Worm (Caenorhabditis elegans): ENCODE data around the gene T07D4.2.

Gene T07D4.2

ce11 chrII:8891606-8892005, 17.9 kb upstream of the T07D4.2 start:
- TF ChIP-seq mec-3 (tag; optimal IDR thresholded peaks at IDR 0.05; ENCODE audit: borderline replicate concordance) (no peak), elt-2 (tag; optimal IDR thresholded peaks at IDR 0.05) (no peak), ceh-31 (tag; optimal IDR thresholded peaks at IDR 0.05) (no peak), lin-11 (tag; optimal IDR thresholded peaks at IDR 0.05) (no peak), npax-4 (tag; optimal IDR thresholded peaks at IDR 0.05) (no peak)

ce11 chrII:8891042-8891441, 17.3 kb upstream of the T07D4.2 start:
- TF ChIP-seq fkh-6 (tag; optimal IDR thresholded peaks at IDR 0.05) (no peak), nfya-1 (tag; optimal IDR thresholded peaks at IDR 0.05) (no peak), npax-4 (tag; optimal IDR thresholded peaks at IDR 0.05) (no peak), C08G9.2 (tag; optimal IDR thresholded peaks at IDR 0.05) (no peak), ama-1 (optimal IDR thresholded peaks at IDR 0.05) (no peak), ceh-14 (tag; optimal IDR thresholded peaks at IDR 0.05) (no peak), tbx-7 (tag; optimal IDR thresholded peaks at IDR 0.05) (no peak), zip-5 (tag; optimal IDR thresholded peaks at IDR 0.05) (no peak), syd-9 (tag; optimal IDR thresholded peaks at IDR 0.05) (no peak), ceh-24 (tag; optimal IDR thresholded peaks at IDR 0.05) (no peak), hlh-30 (tag; optimal IDR thresholded peaks at IDR 0.05; ENCODE audit: insufficient read depth) (no peak), C38D4.7 (GFP tag; optimal IDR thresholded peaks at IDR 0.05) (no peak), ets-4 (tag; optimal IDR thresholded peaks at IDR 0.05) (no peak), ceh-19 (GFP tag; optimal IDR thresholded peaks at IDR 0.05) (no peak), ztf-16 (tag; optimal IDR thresholded peaks at IDR 0.05) (no peak), elt-4 (tag; optimal IDR thresholded peaks at IDR 0.05) (no peak), mec-3 (tag; optimal IDR thresholded peaks at IDR 0.05; ENCODE audit: borderline replicate concordance) (no peak)

DNA sequence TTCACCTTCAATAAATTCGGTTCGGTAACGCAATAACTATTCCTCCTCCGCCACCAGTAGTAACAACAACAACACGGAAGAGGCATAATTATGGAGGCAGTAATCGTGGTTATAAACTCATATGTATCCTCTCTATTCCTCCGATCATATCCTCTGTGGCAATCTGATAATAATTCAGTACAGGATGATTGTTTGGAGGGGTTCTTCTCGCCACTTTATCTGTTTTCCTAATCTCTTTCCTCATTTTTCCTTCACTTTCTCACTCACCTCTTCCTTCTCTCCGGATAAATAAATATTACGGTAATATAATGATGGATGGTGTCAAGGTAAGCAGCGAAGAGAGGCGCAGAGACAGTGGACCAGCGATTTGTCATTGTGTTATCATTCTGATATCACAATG, 16.8 kb upstream of the T07D4.2 start:
- TF ChIP-seq hlh-8 (tag; optimal IDR thresholded peaks at IDR 0.05) (no peak), pqm-1 (tag; optimal IDR thresholded peaks at IDR 0.05) (no peak), nfya-1 (tag; optimal IDR thresholded peaks at IDR 0.05) (no peak), ceh-2 (tag; optimal IDR thresholded peaks at IDR 0.05) (no peak), unc-3 (GFP tag; conservative IDR thresholded peaks at IDR 0.05) (no peak), unc-3 (tag; optimal IDR thresholded peaks at IDR 0.05) (no peak), ztf-16 (tag; optimal IDR thresholded peaks at IDR 0.05) (no peak), elt-4 (tag; optimal IDR thresholded peaks at IDR 0.05) (no peak), lim-6 (tag; optimal IDR thresholded peaks at IDR 0.05) (no peak), sdc-2 (tag; optimal IDR thresholded peaks at IDR 0.05) (no peak), K02D7.2 (tag; optimal IDR thresholded peaks at IDR 0.05) (no peak), C38D4.7 (GFP tag; optimal IDR thresholded peaks at IDR 0.05) (no peak), ceh-34 (tag; optimal IDR thresholded peaks at IDR 0.05) (no peak), syd-9 (tag; optimal IDR thresholded peaks at IDR 0.05) (no peak), C08G9.2 (tag; optimal IDR thresholded peaks at IDR 0.05) (no peak), gmeb-2 (tag; optimal IDR thresholded peaks at IDR 0.05) (no peak), pros-1 (tag; optimal IDR thresholded peaks at IDR 0.05) (no peak), pat-9 (tag; optimal IDR thresholded peaks at IDR 0.05) (no peak)

- TF ChIP-seq tbx-7 (tag; optimal IDR thresholded peaks at IDR 0.05) (no peak), ceh-14 (tag; optimal IDR thresholded peaks at IDR 0.05) (no peak), hlh-15 (tag; optimal IDR thresholded peaks at IDR 0.05) (no peak), pax-1 (tag; optimal IDR thresholded peaks at IDR 0.05) (no peak)
Measured at ce11 chrII:8890017-8890416, 16.3 kb upstream of the T07D4.2 start.

DNA sequence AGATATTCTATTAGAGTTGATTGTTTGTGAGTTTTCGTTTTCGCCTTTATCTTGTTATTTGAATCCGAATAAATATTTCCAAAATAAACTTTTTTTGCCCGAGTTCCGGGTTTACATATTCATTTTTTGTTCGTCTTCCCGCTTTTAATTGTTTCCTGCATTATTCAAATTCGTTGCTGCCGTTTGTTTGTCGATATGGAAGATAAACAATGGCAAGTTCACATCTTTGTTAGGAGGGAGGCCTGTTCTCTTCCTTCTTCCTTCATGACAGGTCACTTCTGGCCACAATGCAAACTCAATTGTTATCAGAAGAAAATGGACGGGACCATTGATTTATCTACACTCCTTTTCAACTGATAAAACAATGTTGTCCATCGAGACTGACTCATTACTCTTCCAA, 15.8 kb upstream of the T07D4.2 start:
- no peak for TF ChIP-seq ceh-18 (tag; optimal IDR thresholded peaks at IDR 0.05)
- TF ChIP-seq ceh-24 (tag; optimal IDR thresholded peaks at IDR 0.05): no peak
- TF ChIP-seq elt-2 (tag; optimal IDR thresholded peaks at IDR 0.05): peak; percentile 80

Data from whole organism, late embryonic.